Worm (Caenorhabditis elegans): ENCODE measurements around the gene ostf-4.

ce11 chrIII:10278826-10279225 lies 39.5 kb downstream of the ostf-4 start, which contains the start of gene pad-2:
- no peak for TF ChIP-seq tlf-1 (GFP tag; optimal IDR thresholded peaks at IDR 0.05)
- no peak for TF ChIP-seq F57C9.4 (tag; optimal IDR thresholded peaks at IDR 0.05)
- no peak for TF ChIP-seq F33H1.4 (GFP tag; IDR thresholded peaks at IDR 0.05)
- TF ChIP-seq snpc-4 (GFP tag; optimal IDR thresholded peaks at IDR 0.05): no peak
- TF ChIP-seq snpc-4 (tag; optimal IDR thresholded peaks at IDR 0.05): no peak

Data from whole organism, young adult.